Fruit fly (Drosophila melanogaster) whole organism, embryonic: Measurements from ENCODE around the gene Elal.
A peak's percentile ranks its signal among the peaks of the same experiment; 100 is the strongest.

ENCODE experiments used
- Abd-B ChIP-seq: fragments of 200-800 bp; sonication (Bioruptor generic); optimal IDR thresholded peaks from 2 replicates; lab custom pipeline; 2018; ENCODE audit warnings: missing biosample characterization, mild to moderate bottlenecking, missing genetic modification characterization, moderate library complexity
- CG12391 ChIP-seq: fragments of 200-800 bp; sonication (Bioruptor generic); optimal IDR thresholded peaks from 3 replicates; lab custom pipeline; 2018; ENCODE audit warnings: missing biosample characterization, mild to moderate bottlenecking, missing genetic modification characterization, moderate library complexity
- CG14710 ChIP-seq: fragments of 200-800 bp; sonication (Bioruptor generic); optimal IDR thresholded peaks from 3 replicates; lab custom pipeline; 2019; ENCODE audit warnings: missing biosample characterization, mild to moderate bottlenecking, missing genetic modification characterization, moderate library complexity
- CG16813 ChIP-seq: fragments of 200-800 bp; sonication (Bioruptor generic); IDR thresholded peaks from 3 replicates; pipeline ENCODE4 v1.3.6; 2022; ENCODE audit warnings: missing biosample characterization, missing genetic modification characterization; ENCODE audit not compliant: partially characterized antibody
- CG30403 ChIP-seq: fragments of 200-800 bp; sonication (Bioruptor generic); optimal IDR thresholded peaks from 3 replicates; lab custom pipeline; 2016; ENCODE audit warnings: missing biosample characterization, missing genetic modification characterization
- CG31441 ChIP-seq: fragments of 200-800 bp; sonication (Bioruptor generic); IDR thresholded peaks from 2 replicates; pipeline ENCODE4 v1.3.6; 2022; ENCODE audit warnings: missing biosample characterization, missing genetic modification characterization
- CG3163 ChIP-seq: fragments of 200-800 bp; sonication (Bioruptor generic); optimal IDR thresholded peaks from 3 replicates; lab custom pipeline; 2016; ENCODE audit warnings: missing biosample characterization, missing genetic modification characterization
- CG34422 ChIP-seq: fragments of 200-800 bp; sonication (Bioruptor generic); IDR thresholded peaks from 3 replicates; pipeline ENCODE4 v1.3.6; 2022; ENCODE audit warnings: missing biosample characterization, missing genetic modification characterization
- CG4360 ChIP-seq: fragments of 200-800 bp; sonication (Bioruptor generic); IDR thresholded peaks from 2 replicates; pipeline ENCODE4 v1.3.6; 2022; ENCODE audit warnings: missing biosample characterization, missing genetic modification characterization
- CG4707 ChIP-seq: fragments of 200-800 bp; sonication (Bioruptor generic); optimal IDR thresholded peaks from 2 replicates; lab custom pipeline; 2018; ENCODE audit warnings: missing biosample characterization, mild to moderate bottlenecking, missing genetic modification characterization, moderate library complexity
- CG7786 ChIP-seq: fragments of 200-800 bp; sonication (Bioruptor generic); optimal IDR thresholded peaks from 2 replicates; lab custom pipeline; 2016; ENCODE audit warnings: missing biosample characterization, missing genetic modification characterization
- CG9609 ChIP-seq: fragments of 200-800 bp; sonication (Bioruptor generic); optimal IDR thresholded peaks from 3 replicates; lab custom pipeline; 2016; ENCODE audit warnings: missing biosample characterization, missing genetic modification characterization
- CG9727 ChIP-seq: fragments of 200-800 bp; sonication (Bioruptor generic); optimal IDR thresholded peaks from 3 replicates; lab custom pipeline; 2017; ENCODE audit warnings: missing biosample characterization, mild to moderate bottlenecking, missing genetic modification characterization
- CkIIα-i1 ChIP-seq: fragments of 200-800 bp; sonication (Bioruptor generic); IDR thresholded peaks from 2 replicates; pipeline ENCODE4 v1.3.6; 2022; ENCODE audit warnings: missing biosample characterization, missing genetic modification characterization
- Dek ChIP-seq: fragments of 200-800 bp; sonication (Bioruptor generic); optimal IDR thresholded peaks from 3 replicates; lab custom pipeline; 2019; ENCODE audit warnings: missing biosample characterization, mild to moderate bottlenecking, missing genetic modification characterization, moderate library complexity
- Dfd ChIP-seq, 2 experiments: fragments of >200 bp; optimal IDR thresholded peaks; 2 replicates each; lab custom pipeline; 2017; ENCODE audit warnings: missing biosample characterization in 2 of 2, missing genetic modification characterization in 2 of 2
- H2.0 ChIP-seq: fragments of 200-800 bp; sonication (Bioruptor generic); IDR thresholded peaks from 2 replicates; pipeline ENCODE4 v1.3.6; 2022; ENCODE audit warnings: missing biosample characterization, missing genetic modification characterization
- Hr78 ChIP-seq, 2 experiments: fragments of 200-800 bp in 1 of 2; fragments of >200 bp in 1 of 2; sonication (Bioruptor generic) in 1 of 2; optimal IDR thresholded peaks; 2 replicates each; lab custom pipeline; 2017 to 2019; ENCODE audit warnings: missing biosample characterization in 2 of 2, missing genetic modification characterization in 2 of 2, mild to moderate bottlenecking in 1 of 2, moderate library complexity in 1 of 2
- Jarid2 ChIP-seq: fragments of 200-800 bp; sonication (Bioruptor generic); optimal IDR thresholded peaks from 3 replicates; lab custom pipeline; 2017; ENCODE audit warnings: mild to moderate bottlenecking, missing biosample characterization, missing genetic modification reagents, missing genetic modification characterization
- Opbp ChIP-seq: fragments of 200-800 bp; sonication (Bioruptor generic); IDR thresholded peaks from 3 replicates; pipeline ENCODE4 v1.3.6; 2022; ENCODE audit warnings: missing biosample characterization, missing genetic modification characterization; ENCODE audit not compliant: partially characterized antibody
- Rfx ChIP-seq: fragments of 200-800 bp; sonication (Bioruptor generic); IDR thresholded peaks from 2 replicates; pipeline ENCODE4 v1.3.6; 2022; ENCODE audit warnings: missing biosample characterization, missing genetic modification characterization
- Xrp1 ChIP-seq: fragments of 200-800 bp; sonication (Bioruptor generic); IDR thresholded peaks from 2 replicates; pipeline ENCODE4 v1.3.6; 2022; ENCODE audit warnings: missing biosample characterization, missing genetic modification characterization
- aop ChIP-seq: fragments of 200-800 bp; sonication (Bioruptor generic); IDR thresholded peaks from 2 replicates; pipeline ENCODE4 v1.3.6; 2022; ENCODE audit warnings: missing biosample characterization, missing genetic modification characterization
- bbx ChIP-seq: fragments of 200-800 bp; sonication (Bioruptor generic); IDR thresholded peaks from 2 replicates; pipeline ENCODE4 v1.3.6; 2022; ENCODE audit warnings: missing biosample characterization, missing genetic modification characterization; ENCODE audit not compliant: partially characterized antibody
- chinmo ChIP-seq: fragments of 200-800 bp; sonication (Bioruptor generic); IDR thresholded peaks from 4 replicates; pipeline ENCODE4 v1.3.6; 2022; ENCODE audit warnings: missing biosample characterization, missing genetic modification characterization; ENCODE audit not compliant: partially characterized antibody
- chm ChIP-seq: fragments of 200-800 bp; sonication (Bioruptor generic); IDR thresholded peaks from 2 replicates; pipeline ENCODE4 v1.3.6; 2022; ENCODE audit warnings: missing biosample characterization, missing genetic modification characterization
- ci ChIP-seq: fragments of 200-800 bp; sonication (Bioruptor generic); IDR thresholded peaks from 3 replicates; pipeline ENCODE4 v1.3.6; 2022; ENCODE audit warnings: missing biosample characterization, missing genetic modification characterization
- ftz-f1 ChIP-seq: fragments of 200-800 bp; sonication (Bioruptor generic); optimal IDR thresholded peaks from 2 replicates; lab custom pipeline; 2016; ENCODE audit warnings: missing biosample characterization, missing genetic modification characterization
- gce ChIP-seq: fragments of 200-800 bp; sonication (Bioruptor generic); IDR thresholded peaks from 3 replicates; pipeline ENCODE4 v1.3.6; 2022; ENCODE audit warnings: missing biosample characterization, missing genetic modification characterization
- insv ChIP-seq, 2 experiments: fragments of 200-800 bp; sonication (Bioruptor generic); optimal IDR thresholded peaks; 3 replicates each; lab custom pipeline; 2016 to 2018; ENCODE audit warnings: missing biosample characterization in 2 of 2, missing genetic modification characterization in 2 of 2
- kah ChIP-seq: fragments of 200-800 bp; sonication (Bioruptor generic); optimal IDR thresholded peaks from 2 replicates; lab custom pipeline; 2018; ENCODE audit warnings: missing biosample characterization, mild to moderate bottlenecking, missing genetic modification characterization
- kni ChIP-seq: fragments of 200-800 bp; sonication (Bioruptor generic); optimal IDR thresholded peaks from 3 replicates; lab custom pipeline; 2017; ENCODE audit warnings: mild to moderate bottlenecking, missing biosample characterization, missing genetic modification reagents, missing genetic modification characterization
- lab ChIP-seq: fragments of 200-800 bp; sonication (Bioruptor generic); optimal IDR thresholded peaks from 3 replicates; lab custom pipeline; 2017; ENCODE audit warnings: missing biosample characterization, missing genetic modification characterization, mild to moderate bottlenecking, moderate library complexity, missing genetic modification reagents
- mirr ChIP-seq: fragments of 200-800 bp; sonication (Bioruptor generic); optimal IDR thresholded peaks from 3 replicates; lab custom pipeline; 2018; ENCODE audit warnings: missing biosample characterization, mild to moderate bottlenecking, missing genetic modification characterization
- nom ChIP-seq: fragments of 200-800 bp; sonication (Bioruptor generic); optimal IDR thresholded peaks from 2 replicates; lab custom pipeline; 2017; ENCODE audit warnings: missing biosample characterization, missing genetic modification characterization, mild to moderate bottlenecking, moderate library complexity, missing genetic modification reagents
- otp ChIP-seq: fragments of 200-800 bp; sonication (Bioruptor generic); IDR thresholded peaks from 3 replicates; pipeline ENCODE4, ENCODE4 v1.3.6; 2022; ENCODE audit warnings: missing biosample characterization, missing genetic modification characterization
- phol ChIP-seq: fragments of 200-800 bp; sonication (Bioruptor generic); optimal IDR thresholded peaks from 3 replicates; lab custom pipeline; 2018; ENCODE audit warnings: missing biosample characterization, mild to moderate bottlenecking, missing genetic modification characterization, moderate library complexity
- rib ChIP-seq: fragments of 200-800 bp; sonication (Bioruptor generic); IDR thresholded peaks from 2 replicates; pipeline ENCODE4 v1.3.6; 2022; ENCODE audit warnings: missing biosample characterization, missing genetic modification characterization
- slou ChIP-seq: fragments of 200-800 bp; sonication (Bioruptor generic); optimal IDR thresholded peaks from 3 replicates; lab custom pipeline; 2016; ENCODE audit warnings: missing biosample characterization, missing genetic modification characterization
- so ChIP-seq: fragments of 200-800 bp; sonication (Bioruptor generic); IDR thresholded peaks from 3 replicates; pipeline ENCODE4 v1.3.6; 2022; ENCODE audit warnings: missing biosample characterization, missing genetic modification characterization
- sob ChIP-seq: fragments of 200-800 bp; sonication (Bioruptor generic); IDR thresholded peaks from 2 replicates; pipeline ENCODE4 v1.3.6; 2022; ENCODE audit warnings: missing biosample characterization, missing genetic modification characterization
- sqz ChIP-seq: fragments of 200-800 bp; sonication (Bioruptor generic); optimal IDR thresholded peaks from 3 replicates; lab custom pipeline; 2018; ENCODE audit warnings: missing biosample characterization, mild to moderate bottlenecking, missing genetic modification characterization
- vvl ChIP-seq: fragments of 200-800 bp; sonication (Bioruptor generic); IDR thresholded peaks from 2 replicates; pipeline ENCODE4 v1.3.6; 2022; ENCODE audit warnings: missing biosample characterization, missing genetic modification characterization
- z ChIP-seq: fragments of 200-800 bp; sonication (Bioruptor generic); IDR thresholded peaks from 3 replicates; pipeline ENCODE4 v1.3.6; 2022; ENCODE audit warnings: missing biosample characterization, missing genetic modification characterization
- zen2 ChIP-seq: fragments of 200-800 bp; sonication (Bioruptor generic); IDR thresholded peaks from 3 replicates; pipeline ENCODE4 v1.3.6; 2022; ENCODE audit warnings: missing biosample characterization, missing genetic modification characterization; ENCODE audit not compliant: partially characterized antibody
- zfh1 ChIP-seq: fragments of 200-800 bp; sonication (Bioruptor generic); IDR thresholded peaks from 3 replicates; pipeline ENCODE4 v1.3.6; 2022; ENCODE audit warnings: missing biosample characterization, missing genetic modification characterization

Gene Elal

DNA sequence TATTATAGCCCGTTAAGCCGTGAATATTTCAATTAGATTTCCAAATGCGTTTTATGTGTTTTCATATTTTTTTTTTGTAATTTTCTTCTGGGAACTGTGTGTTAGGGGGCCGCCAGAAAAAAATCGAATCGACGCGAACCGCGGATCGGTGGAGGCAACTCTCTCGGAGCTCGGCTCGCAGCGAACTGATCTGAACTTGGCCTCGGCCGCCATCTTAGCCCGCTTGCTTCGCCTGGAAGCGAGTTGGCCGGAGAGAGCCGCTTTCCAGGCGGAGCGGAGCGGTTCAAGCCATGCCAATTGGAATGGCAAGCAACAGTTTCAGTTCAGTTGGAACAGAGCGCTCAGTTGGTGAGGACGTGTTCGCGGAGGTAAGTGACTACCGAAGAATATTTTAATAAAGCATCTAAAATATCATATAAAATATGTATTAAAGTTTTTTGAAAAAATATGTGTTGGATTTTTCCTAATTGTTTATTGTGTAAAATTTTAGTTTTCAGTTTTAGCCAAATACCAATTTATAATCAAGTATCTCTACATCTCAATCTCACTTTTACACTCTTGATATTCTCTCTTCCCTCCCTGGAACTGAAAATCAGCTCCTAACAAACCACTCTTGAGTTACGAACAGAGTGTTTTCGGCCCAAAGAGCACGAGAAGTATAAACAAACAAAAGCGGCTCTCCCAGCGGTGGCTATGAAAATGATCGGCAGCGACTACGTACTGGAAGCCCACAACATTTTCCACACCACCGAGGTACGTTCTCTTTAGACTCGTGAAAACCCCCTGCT is 29.5 kb downstream of the Elal start, which contains the start of the genes CG31121 and CG11069:
CG31121 (minus strand) TSS at position 187 of the 788 bp plus-strand sequence.
CG11069 (plus strand) TSS at position 324 of the 788 bp plus-strand sequence.
- TF ChIP-seq ftz-f1 (GFP tag; lab: Kevin White, UChicago) (peak; percentile 67), so (0 out of 3 replicates have a peak, but pooled peaks have one; percentile 20), CG34422 (GFP tag; lab: Robert Waterston, UW) (0 out of 3 replicates have a peak, but pooled peaks have one; percentile 9), bbx (peak; percentile 45), CG4360 (GFP tag; lab: Robert Waterston, UW) (no peak), CG7786 (GFP tag; lab: Kevin White, UChicago) (no peak), Dek (tag; lab: Kevin White, UChicago) (no peak), kah (peak; percentile 4), insv (GFP tag; optimal IDR thresholded peaks at IDR 0.05; lab: Kevin White, UChicago) (peak in 1 of 2 experiments; percentile 88), nom (GFP tag; lab: Kevin White, UChicago) (peak; percentile 41), Rfx (GFP tag; lab: Robert Waterston, UW) (peak; percentile 46), Opbp (GFP tag; lab: Robert Waterston, UW) (0 out of 3 replicates have a peak, but pooled peaks have one; percentile 42), Jarid2 (GFP tag; lab: Kevin White, UChicago) (peak; percentile 80), CG4707 (no peak), CG16813 (GFP tag; lab: Robert Waterston, UW) (0 out of 3 replicates have a peak, but pooled peaks have one; percentile 15), otp (0 out of 3 replicates have a peak, but pooled peaks have one; percentile 43), z (GFP tag; lab: Robert Waterston, UW) (peak; percentile 74), Xrp1 (GFP tag; lab: Robert Waterston, UW) (0 out of 2 replicates have a peak, but pooled peaks have one; percentile 5), CG3163 (GFP tag; lab: Kevin White, UChicago) (peak; percentile 84), Hr78 (GFP tag; optimal IDR thresholded peaks at IDR 0.05; lab: Kevin White, UChicago) (peak in 1 of 2 experiments; percentile 2), phol (tag; lab: Kevin White, UChicago) (peak; percentile 61), Dfd (GFP tag; optimal IDR thresholded peaks at IDR 0.05; lab: Kevin White, UChicago) (no peak), CG12391 (tag; lab: Kevin White, UChicago) (peak; percentile 30), chm (peak; percentile 50; the same call in 1 of the 2 replicates), CG9609 (GFP tag; lab: Kevin White, UChicago) (no peak), mirr (GFP tag; lab: Kevin White, UChicago) (no peak), zfh1 (GFP tag; lab: Robert Waterston, UW) (0 out of 3 replicates have a peak, but pooled peaks have one; percentile 24), aop (GFP tag; lab: Robert Waterston, UW) (0 out of 2 replicates have a peak, but pooled peaks have one; percentile 17), zen2 (GFP tag; lab: Robert Waterston, UW) (0 out of 3 replicates have a peak, but pooled peaks have one; percentile 7), H2.0 (GFP tag; lab: Robert Waterston, UW) (no peak), kni (GFP tag; lab: Kevin White, UChicago) (peak; percentile 50), slou (GFP tag; lab: Kevin White, UChicago) (no peak), chinmo (GFP tag; lab: Robert Waterston, UW) (0 out of 4 replicates have a peak, but pooled peaks have one; percentile 56), Abd-B (GFP tag; lab: Kevin White, UChicago) (no peak), CG9727 (no peak), CG31441 (GFP tag; lab: Robert Waterston, UW) (no peak), CG14710 (tag; lab: Kevin White, UChicago) (no peak), ci (GFP tag; lab: Robert Waterston, UW) (peak; percentile 15; the same call in 1 of the 3 replicates), gce (GFP tag; lab: Robert Waterston, UW) (peak; percentile 12; the same call in 1 of the 3 replicates), CkIIα-i1 (GFP tag; lab: Robert Waterston, UW) (no peak), rib (GFP tag; lab: Robert Waterston, UW) (0 out of 2 replicates have a peak, but pooled peaks have one; percentile 19), vvl (GFP tag; lab: Robert Waterston, UW) (0 out of 2 replicates have a peak, but pooled peaks have one; percentile 9), sqz (GFP tag; lab: Kevin White, UChicago) (peak; percentile 58), CG30403 (GFP tag; lab: Kevin White, UChicago) (no peak), sob (GFP tag; lab: Robert Waterston, UW) (peak; percentile 30; the same call in 1 of the 2 replicates), lab (GFP tag; lab: Kevin White, UChicago) (no peak)
